Worm (Caenorhabditis elegans): ENCODE data around the gene sym-2.

The sym-2 gene

ce11 chrII:9232493-9232892 lies 44.2 kb upstream of the sym-2 start:
- peak; percentile 9 for TF ChIP-seq ham-2 (GFP tag; optimal IDR thresholded peaks at IDR 0.05)
- peak; percentile 89 for TF ChIP-seq blmp-1 (tag; optimal IDR thresholded peaks at IDR 0.05)
- TF ChIP-seq cnd-1 (tag; optimal IDR thresholded peaks at IDR 0.05) = no peak
- no peak for TF ChIP-seq mab-5 (tag; optimal IDR thresholded peaks at IDR 0.05)
- no peak for TF ChIP-seq ces-1 (GFP tag; optimal IDR thresholded peaks at IDR 0.05)

DNA sequence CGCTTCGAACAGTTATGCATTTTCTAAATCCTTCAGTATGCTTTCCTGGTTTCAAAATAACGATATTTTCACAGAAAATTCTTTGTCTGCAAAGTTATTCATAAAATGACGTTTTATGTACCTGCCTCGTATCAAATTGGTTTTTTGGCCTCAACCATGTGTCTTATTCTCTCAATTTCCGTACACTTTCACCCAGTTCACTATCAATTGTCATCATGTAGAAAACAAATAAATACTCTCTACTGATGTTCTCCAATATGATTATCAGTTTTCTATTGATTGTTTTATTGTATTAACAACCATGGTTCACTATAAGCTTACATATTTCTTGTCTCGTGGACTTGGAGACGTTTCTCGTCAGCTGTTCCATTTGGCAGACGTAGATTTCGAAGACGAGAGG lies 43.0 kb upstream of the sym-2 start, which contains the start of gene gst-13:
gst-13 (plus strand) TSS at position 218 of the 400 bp plus-strand sequence.
- TF ChIP-seq lin-32 (GFP tag; optimal IDR thresholded peaks at IDR 0.05) = no peak
- no peak for TF ChIP-seq lsy-2 (tag; optimal IDR thresholded peaks at IDR 0.05)
- no peak for TF ChIP-seq nhr-12 (tag; optimal IDR thresholded peaks at IDR 0.05)
- no peak for TF ChIP-seq lin-13 (tag; optimal IDR thresholded peaks at IDR 0.05)
- no peak for TF ChIP-seq ceh-43 (GFP tag; optimal IDR thresholded peaks at IDR 0.05)
- TF ChIP-seq unc-62 (GFP tag; optimal IDR thresholded peaks at IDR 0.05) = no peak
- TF ChIP-seq cnd-1 (tag; optimal IDR thresholded peaks at IDR 0.05) = no peak
- TF ChIP-seq sptf-1 (tag; optimal IDR thresholded peaks at IDR 0.05) = no peak
- TF ChIP-seq elt-3 (tag; optimal IDR thresholded peaks at IDR 0.05) = no peak
- no peak for TF ChIP-seq ceh-83 (GFP tag; optimal IDR thresholded peaks at IDR 0.05)
- TF ChIP-seq blmp-1 (tag; optimal IDR thresholded peaks at IDR 0.05) = no peak

DNA sequence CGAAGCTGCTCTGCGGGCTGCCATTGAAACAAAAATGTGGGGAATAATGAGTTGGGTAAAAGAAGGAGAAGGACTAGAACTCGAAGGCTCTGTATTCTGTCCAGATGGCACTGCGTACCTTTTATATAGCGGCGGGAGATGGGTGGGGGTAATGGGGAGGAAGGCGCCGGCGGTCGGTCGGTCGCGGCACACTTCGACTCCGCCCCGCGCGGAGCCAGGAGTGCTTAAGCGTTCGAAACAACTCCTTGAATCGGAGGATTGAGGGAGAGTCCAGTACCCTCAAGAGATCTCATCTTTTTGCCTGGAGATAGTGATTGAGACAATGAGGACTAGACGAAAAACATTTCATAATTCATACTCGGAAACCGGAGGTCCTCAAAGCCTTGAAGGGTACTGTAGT lies 38.9 kb upstream of the sym-2 start, which contains the start of gene abu-14:
abu-14 (minus strand) TSS at position 81 of the 400 bp plus-strand sequence.
- TF ChIP-seq ces-1 (GFP tag; optimal IDR thresholded peaks at IDR 0.05) (no peak), nhr-28 (tag; optimal IDR thresholded peaks at IDR 0.05) (no peak), lin-32 (GFP tag; optimal IDR thresholded peaks at IDR 0.05) (no peak), sem-2 (GFP tag; optimal IDR thresholded peaks at IDR 0.05) (no peak)

DNA sequence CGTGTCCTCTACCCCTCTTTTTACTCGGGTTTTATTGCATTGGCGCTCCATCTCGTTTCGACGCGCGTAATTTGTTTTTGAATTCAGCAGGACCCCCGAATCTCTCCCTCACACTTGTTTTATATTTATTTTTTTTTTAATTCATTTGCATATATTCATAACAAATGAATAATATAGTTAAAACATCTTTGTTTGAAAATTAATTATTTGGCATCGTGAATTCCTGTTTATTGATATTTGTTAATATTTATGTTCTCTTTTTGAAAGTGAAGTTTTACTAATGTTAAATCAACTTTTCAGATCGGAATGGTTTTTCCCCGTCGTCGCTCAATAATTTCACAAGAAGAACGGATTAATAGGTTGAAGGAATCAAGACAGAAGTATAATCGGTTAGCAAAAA lies 34.7 kb upstream of the sym-2 start, which contains the start of gene ZK1067.3:
ZK1067.3 (plus strand) TSS at position 301 of the 400 bp plus-strand sequence.
- TF ChIP-seq ceh-43 (GFP tag; optimal IDR thresholded peaks at IDR 0.05) (no peak), mls-2 (tag; optimal IDR thresholded peaks at IDR 0.05) (no peak), blmp-1 (tag; optimal IDR thresholded peaks at IDR 0.05) (no peak), ham-2 (GFP tag; optimal IDR thresholded peaks at IDR 0.05) (no peak)

- no peak for TF ChIP-seq lin-32 (GFP tag; optimal IDR thresholded peaks at IDR 0.05)
- no peak for TF ChIP-seq tbx-8 (GFP tag; optimal IDR thresholded peaks at IDR 0.05)
- no peak for TF ChIP-seq unc-39 (tag; optimal IDR thresholded peaks at IDR 0.05)
- TF ChIP-seq ztf-11 (tag; optimal IDR thresholded peaks at IDR 0.05) = no peak
- TF ChIP-seq ceh-83 (GFP tag; optimal IDR thresholded peaks at IDR 0.05) = no peak
- no peak for TF ChIP-seq lin-13 (tag; optimal IDR thresholded peaks at IDR 0.05)
- TF ChIP-seq M03D4.4 (tag; optimal IDR thresholded peaks at IDR 0.05) = no peak
- no peak for TF ChIP-seq nhr-2 (tag; optimal IDR thresholded peaks at IDR 0.05)
- no peak for TF ChIP-seq lsy-2 (tag; optimal IDR thresholded peaks at IDR 0.05)
These were observed 24.9 kb upstream of the sym-2 start, which contains the start of gene znfx-1 for ce11 chrII:9213055-9213708. znfx-1 (plus strand) TSS chrII:9213658.

- TF ChIP-seq drap-1 (GFP tag; optimal IDR thresholded peaks at IDR 0.05) (no peak), M03D4.4 (tag; optimal IDR thresholded peaks at IDR 0.05) (no peak), ceh-43 (GFP tag; optimal IDR thresholded peaks at IDR 0.05) (no peak), ztf-11 (tag; optimal IDR thresholded peaks at IDR 0.05) (no peak), cnd-1 (tag; optimal IDR thresholded peaks at IDR 0.05) (no peak), nhr-76 (tag; optimal IDR thresholded peaks at IDR 0.05) (no peak)
These were observed 23.4 kb upstream of the sym-2 start for ce11 chrII:9211684-9212083.

ce11 chrII:9210076-9210475 lies 21.8 kb upstream of the sym-2 start, which contains the start of gene ZK1067.4:
ZK1067.4 (plus strand) TSS chrII:9210376.
- TF ChIP-seq blmp-1 (tag; optimal IDR thresholded peaks at IDR 0.05) = no peak
- TF ChIP-seq elt-1 (tag; optimal IDR thresholded peaks at IDR 0.05; ENCODE audit: borderline replicate concordance, insufficient read depth) = no peak
- TF ChIP-seq zip-8 (tag; optimal IDR thresholded peaks at IDR 0.05) = no peak
- no peak for TF ChIP-seq ztf-11 (tag; optimal IDR thresholded peaks at IDR 0.05)
- no peak for TF ChIP-seq snpc-4 (tag; optimal IDR thresholded peaks at IDR 0.05)
- no peak for TF ChIP-seq unc-62 (GFP tag; optimal IDR thresholded peaks at IDR 0.05)
- TF ChIP-seq nhr-28 (tag; optimal IDR thresholded peaks at IDR 0.05) = no peak
- no peak for TF ChIP-seq mab-5 (tag; optimal IDR thresholded peaks at IDR 0.05)
- TF ChIP-seq lin-32 (GFP tag; optimal IDR thresholded peaks at IDR 0.05) = no peak
- no peak for TF ChIP-seq M03D4.4 (tag; optimal IDR thresholded peaks at IDR 0.05)
- no peak for TF ChIP-seq ceh-43 (GFP tag; optimal IDR thresholded peaks at IDR 0.05)
- no peak for TF ChIP-seq lsy-2 (tag; optimal IDR thresholded peaks at IDR 0.05)
- TF ChIP-seq ces-1 (GFP tag; optimal IDR thresholded peaks at IDR 0.05) = no peak
- no peak for TF ChIP-seq ham-2 (GFP tag; optimal IDR thresholded peaks at IDR 0.05)
- no peak for TF ChIP-seq ceh-39 (tag; optimal IDR thresholded peaks at IDR 0.05)
- no peak for TF ChIP-seq nhr-12 (tag; optimal IDR thresholded peaks at IDR 0.05)
- no peak for TF ChIP-seq nhr-2 (tag; optimal IDR thresholded peaks at IDR 0.05)
- TF ChIP-seq hlh-1 (tag; optimal IDR thresholded peaks at IDR 0.05) = no peak
- TF ChIP-seq unc-120 (tag; optimal IDR thresholded peaks at IDR 0.05; ENCODE audit: poor library complexity, severe bottlenecking) = no peak

Measured in whole organism, mixed stage, embryonic.